Worm (Caenorhabditis elegans): Measurements from ENCODE around the gene C44H4.6.

Gene C44H4.6

DNA sequence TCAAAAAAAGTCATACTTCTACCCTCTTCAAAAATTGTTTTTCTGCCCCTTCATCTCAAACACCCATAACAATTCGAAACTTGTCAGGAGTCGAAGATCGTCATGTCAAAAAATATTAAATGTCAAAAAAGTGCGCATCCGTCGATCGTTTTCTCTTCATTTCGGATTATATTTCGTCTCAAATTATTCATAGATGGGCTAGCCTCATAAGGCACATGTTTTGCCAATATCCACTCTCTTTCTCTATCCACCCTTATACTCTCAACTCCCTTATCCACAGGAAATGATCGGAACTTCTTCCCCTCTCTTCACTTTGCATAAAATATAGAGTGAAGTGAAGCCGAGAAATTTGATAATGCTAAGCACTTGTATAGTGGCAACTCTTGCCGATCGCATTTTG lies 34.5 kb upstream of the C44H4.6 start (continued):
- TF ChIP-seq nhr-25 (tag; optimal IDR thresholded peaks at IDR 0.05; ENCODE audit: borderline replicate concordance, insufficient read depth), result no peak

DNA sequence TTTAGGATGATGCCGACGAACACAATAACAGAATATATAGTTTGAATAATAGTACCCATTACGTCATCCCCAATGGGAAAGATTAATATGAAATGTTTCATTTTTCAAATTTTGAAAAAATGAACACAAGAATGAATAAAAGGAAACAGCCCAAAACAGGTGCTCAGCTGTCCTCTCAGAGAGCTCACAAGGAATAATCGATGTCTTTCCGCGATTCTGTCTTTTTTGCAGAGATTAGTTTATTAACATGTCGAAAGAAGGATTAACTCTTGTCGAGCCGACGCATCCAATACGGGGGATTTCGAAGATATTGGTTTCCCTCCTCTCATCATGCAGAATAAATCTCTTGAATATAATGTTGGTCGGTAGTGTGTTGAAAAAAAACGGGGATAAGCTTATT lies 29.7 kb upstream of the C44H4.6 start, which contains the start of gene F54E4.2:
TSS of gene F54E4.2 (minus strand) at position 101 of the 400 bp plus-strand sequence.
- peak in 1 of 2 experiments; percentile 51 for TF ChIP-seq unc-62 (GFP tag; optimal IDR thresholded peaks at IDR 0.05 in 1 of 2)
- no peak for TF ChIP-seq unc-62 (tag; optimal IDR thresholded peaks at IDR 0.05)
- no peak for TF ChIP-seq nhr-48 (tag; optimal IDR thresholded peaks at IDR 0.05)

DNA sequence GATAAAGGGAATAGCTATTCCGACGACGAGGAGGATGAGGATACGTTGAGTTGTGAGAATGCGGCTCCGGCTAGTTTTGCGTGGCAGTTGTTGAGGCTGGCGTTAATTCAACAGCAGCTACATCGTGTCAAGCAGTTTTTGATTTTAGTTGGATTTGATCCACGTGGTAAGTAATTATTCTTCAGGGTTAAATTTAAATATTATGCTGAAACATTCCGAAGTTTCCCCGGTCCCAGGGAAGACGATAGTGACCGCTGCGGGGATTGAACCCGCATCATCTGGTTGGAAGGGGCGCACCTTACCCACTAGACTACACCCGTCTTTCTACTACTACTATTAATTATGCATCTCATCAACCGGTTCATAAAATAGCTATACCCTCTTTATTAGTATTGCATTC lies 22.1 kb upstream of the C44H4.6 start:
- TF ChIP-seq nhr-77 (tag; optimal IDR thresholded peaks at IDR 0.05) (no peak), zip-11 (GFP tag; IDR thresholded peaks at IDR 0.05) (no peak), nhr-76 (tag; optimal IDR thresholded peaks at IDR 0.05) (no peak), mdl-1 (tag; optimal IDR thresholded peaks at IDR 0.05) (no peak), hlh-11 (tag; optimal IDR thresholded peaks at IDR 0.05) (no peak), snpc-1.2 (GFP tag; IDR thresholded peaks at IDR 0.05) (0 out of 2 replicates have a peak, but pooled peaks have one; percentile 52), lin-13 (GFP tag; optimal IDR thresholded peaks at IDR 0.05) (no peak), Y105C5A.15 (GFP tag; IDR thresholded peaks at IDR 0.05) (no peak), dpl-1 (GFP tag; optimal IDR thresholded peaks at IDR 0.05) (no peak), ceh-82 (tag; optimal IDR thresholded peaks at IDR 0.05) (no peak), F44E2.7 (GFP tag; IDR thresholded peaks at IDR 0.05) (no peak), zag-1 (tag; optimal IDR thresholded peaks at IDR 0.05) (no peak), ceh-62 (tag; optimal IDR thresholded peaks at IDR 0.05) (no peak), vab-7 (GFP tag; IDR thresholded peaks at IDR 0.05) (0 out of 2 replicates have a peak, but pooled peaks have one; percentile 4), mxl-3 (GFP tag; optimal IDR thresholded peaks at IDR 0.05) (no peak), aha-1 (tag) (peak; percentile 52), lin-15B (tag; optimal IDR thresholded peaks at IDR 0.05) (no peak), tag-97 (GFP tag; IDR thresholded peaks at IDR 0.05) (no peak), lin-39 (tag; optimal IDR thresholded peaks at IDR 0.05) (no peak), F37D6.2 (tag; optimal IDR thresholded peaks at IDR 0.05) (no peak), pha-4 (GFP tag; IDR thresholded peaks at IDR 0.05) (no peak), pha-4 (tag; optimal IDR thresholded peaks at IDR 0.05) (no peak)

DNA sequence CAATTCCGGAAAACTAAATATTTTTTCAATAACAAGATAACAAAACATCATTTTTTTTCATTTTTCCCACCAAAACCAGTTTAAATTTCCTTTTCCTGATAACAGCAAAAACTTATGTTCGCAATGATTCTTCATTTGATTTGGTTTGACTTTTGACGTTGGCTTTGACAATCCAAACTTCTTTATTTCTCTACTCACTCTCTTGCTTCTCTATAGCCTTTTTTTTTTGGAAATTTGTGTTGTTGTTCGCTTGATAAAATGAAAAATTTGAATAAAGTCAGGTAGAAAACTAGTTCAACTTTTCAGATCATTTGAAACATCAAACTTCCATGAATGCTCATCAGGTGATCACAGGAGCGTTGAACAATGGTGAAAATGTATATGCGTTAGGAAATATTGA lies 11.9 kb upstream of the C44H4.6 start, which contains the start of gene rbc-1:
TSS of gene rbc-1 (plus strand) at position 301 of the 400 bp plus-strand sequence.
- no peak for TF ChIP-seq daf-16 (GFP tag; optimal IDR thresholded peaks at IDR 0.05)
- peak; percentile 6 for TF ChIP-seq daf-16 (tag; optimal IDR thresholded peaks at IDR 0.05)
- TF ChIP-seq nhr-77 (tag; optimal IDR thresholded peaks at IDR 0.05), result no peak

DNA sequence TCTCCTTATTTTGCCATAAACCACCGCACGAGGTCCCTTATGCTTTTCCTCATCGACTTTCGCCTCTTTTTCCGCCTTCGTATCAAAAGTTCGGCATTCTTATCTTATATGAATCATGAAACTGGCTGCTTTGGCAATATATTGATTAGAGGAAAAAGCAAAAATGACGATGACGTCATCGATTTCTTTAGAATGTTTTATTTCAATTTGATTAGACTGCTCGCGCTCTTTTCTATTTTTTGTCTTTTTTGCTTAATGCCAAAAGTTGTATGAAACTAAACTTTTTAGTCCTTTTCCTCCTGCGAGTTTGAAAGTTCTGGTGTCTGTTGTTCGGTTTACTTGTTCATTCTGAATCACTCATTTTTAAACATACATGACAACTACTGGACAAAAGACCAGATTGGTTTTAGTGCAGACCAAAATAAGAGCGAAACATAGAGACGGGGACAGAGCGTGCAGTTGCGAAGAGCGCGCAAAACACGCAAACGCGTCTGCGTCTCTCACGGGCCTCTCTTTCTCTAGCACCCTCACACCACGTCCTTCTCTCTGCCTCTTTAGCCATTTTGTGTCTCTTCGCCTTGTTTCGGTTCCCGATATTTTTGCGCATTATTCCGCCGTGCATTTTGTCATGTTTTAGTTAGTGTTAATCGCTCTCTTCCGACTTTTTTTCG lies 11.1 kb upstream of the C44H4.6 start:
- TF ChIP-seq egl-43 (GFP tag; IDR thresholded peaks at IDR 0.05), result peak; percentile 74; the same call in 1 of the 2 replicates
- peak; percentile 61 for TF ChIP-seq dmd-6 (GFP tag; IDR thresholded peaks at IDR 0.05)
- no peak for TF ChIP-seq snpc-4 (tag; optimal IDR thresholded peaks at IDR 0.05)
- TF ChIP-seq nhr-28 (tag; optimal IDR thresholded peaks at IDR 0.05), result peak; percentile 50
- TF ChIP-seq madf-5 (GFP tag; IDR thresholded peaks at IDR 0.05), result 0 out of 4 replicates have a peak, but pooled peaks of 1 of the 2 experiments have one; percentile 35
- TF ChIP-seq php-3 (GFP tag; IDR thresholded peaks at IDR 0.05), result no peak
- TF ChIP-seq hlh-11 (tag; optimal IDR thresholded peaks at IDR 0.05), result peak; percentile 53
- TF ChIP-seq daf-16 (GFP tag; optimal IDR thresholded peaks at IDR 0.05), result no peak
- TF ChIP-seq daf-16 (tag; optimal IDR thresholded peaks at IDR 0.05), result peak; percentile 35
- no peak for TF ChIP-seq daf-19 (GFP tag; conservative IDR thresholded peaks at IDR 0.05)
- no peak for TF ChIP-seq egl-27 (tag; optimal IDR thresholded peaks at IDR 0.05)
- peak in 1 of 2 experiments; percentile 0 for TF ChIP-seq lsy-2 (tag; optimal IDR thresholded peaks at IDR 0.05)
- peak; percentile 25 for TF ChIP-seq pqm-1 (tag; optimal IDR thresholded peaks at IDR 0.05)
- no peak for TF ChIP-seq saeg-2 (GFP tag; IDR thresholded peaks at IDR 0.05)
- no peak for TF ChIP-seq ZK546.5 (tag; optimal IDR thresholded peaks at IDR 0.05)
- no peak for TF ChIP-seq madf-9 (GFP tag; conservative IDR thresholded peaks at IDR 0.05)
- TF ChIP-seq vab-7 (GFP tag; IDR thresholded peaks at IDR 0.05), result 0 out of 2 replicates have a peak, but pooled peaks have one; percentile 30
- peak; percentile 38 for TF ChIP-seq nhr-11 (tag; optimal IDR thresholded peaks at IDR 0.05)
- TF ChIP-seq arid-1 (GFP tag; conservative IDR thresholded peaks at IDR 0.05), result no peak
- TF ChIP-seq daf-12 (tag; optimal IDR thresholded peaks at IDR 0.05), result no peak
- TF ChIP-seq lir-3 (tag; optimal IDR thresholded peaks at IDR 0.05), result no peak
- TF ChIP-seq zip-11 (GFP tag; IDR thresholded peaks at IDR 0.05), result no peak
